Worm (Caenorhabditis elegans) whole organism, L4/young adult: ENCODE data around the gene F18E9.1.
"Not testable (repeated sequence)": the region's sequence is repeated elsewhere in the genome, so short reads cannot be mapped to it uniquely, and the experiment has no call there.

Experiments
- W03F9.2 ChIP-seq: fragments of 150-350 bp; optimal IDR thresholded peaks from 2 replicates; lab custom pipeline; 2014; ENCODE audit warnings: missing biosample characterization, missing genetic modification characterization
- dao-5 ChIP-seq: sonication (generic microtip); optimal IDR thresholded peaks from 2 replicates; lab custom pipeline; 2016; ENCODE audit warnings: missing genotype, missing genetic modification characterization, moderate library complexity, missing compliant biosample characterization
- him-1 ChIP-seq: sonication (generic microtip); optimal IDR thresholded peaks from 2 replicates; lab custom pipeline; 2016; ENCODE audit warnings: missing genotype, missing genetic modification reagents, missing genetic modification characterization, missing compliant biosample characterization

Gene F18E9.1

DNA sequence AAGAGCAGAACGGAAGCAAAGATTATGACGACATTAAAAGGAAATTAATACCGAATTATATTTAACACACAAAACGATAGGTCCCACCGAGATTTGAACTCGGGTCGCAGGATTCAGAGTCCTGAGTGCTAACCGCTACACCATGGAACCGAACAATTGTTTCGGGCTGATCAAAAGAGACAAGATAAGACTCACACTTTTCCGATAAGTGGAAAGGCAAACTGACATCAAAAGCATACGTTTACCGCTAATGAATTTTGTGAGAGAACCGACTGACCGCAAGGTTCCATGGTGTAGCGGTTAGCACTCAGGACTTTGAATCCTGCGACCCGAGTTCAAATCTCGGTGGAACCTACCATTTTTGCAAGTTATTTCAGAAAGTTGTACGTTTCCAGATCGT lies 7.4 kb downstream of the F18E9.1 start:
- TF ChIP-seq him-1 (tag; lab: Kevin White, UChicago) (no peak), dao-5 (tag; lab: Kevin White, UChicago) (peak; percentile 12)

DNA sequence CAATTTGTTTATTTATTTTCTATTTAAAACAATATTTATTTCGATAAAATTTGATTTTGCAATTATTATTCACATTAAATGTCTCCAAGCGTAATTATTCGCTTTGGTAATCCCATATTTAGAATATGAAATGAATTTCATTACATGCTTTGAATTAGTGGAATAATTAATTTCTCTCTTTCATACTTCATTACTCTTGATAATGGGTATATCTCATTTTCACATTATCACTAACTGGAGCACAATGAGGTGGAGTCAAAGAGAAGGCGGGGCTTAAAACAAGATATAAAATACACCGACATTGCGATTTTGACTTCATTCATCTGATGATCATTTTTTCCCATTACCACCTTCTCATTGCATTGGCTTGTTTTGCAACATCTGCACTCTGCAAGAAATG lies 9.3 kb downstream of the F18E9.1 start, which contains the start of gene K01A12.4:
TSS of gene K01A12.4 (plus strand) at position 301 of the 400 bp plus-strand sequence.
- TF ChIP-seq him-1, dao-5, W03F9.2 (tag; lab: Kevin White, UChicago): not testable (repeated sequence)

DNA sequence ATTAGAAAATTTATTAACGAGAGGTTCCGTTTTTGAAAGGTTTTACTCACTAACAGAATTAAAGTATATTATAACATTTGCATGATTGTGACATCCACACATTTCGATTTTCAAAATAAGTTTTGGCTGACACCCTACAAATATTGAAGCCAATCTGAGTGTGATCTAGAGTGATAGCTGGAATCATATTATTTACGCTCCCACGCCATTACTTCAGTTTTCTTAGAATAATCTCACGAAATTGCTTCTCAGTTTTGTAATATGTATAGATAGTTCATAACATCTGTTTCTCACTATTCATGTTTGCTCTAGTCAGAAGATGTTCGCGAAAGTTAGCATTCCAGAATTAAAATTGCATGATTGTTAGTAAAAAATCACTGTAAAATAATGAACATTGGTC lies 10.9 kb downstream of the F18E9.1 start:
- TF ChIP-seq him-1 (tag; lab: Kevin White, UChicago) (no peak), dao-5 (tag; lab: Kevin White, UChicago) (no peak), W03F9.2 (tag; lab: Kevin White, UChicago) (no peak)

DNA sequence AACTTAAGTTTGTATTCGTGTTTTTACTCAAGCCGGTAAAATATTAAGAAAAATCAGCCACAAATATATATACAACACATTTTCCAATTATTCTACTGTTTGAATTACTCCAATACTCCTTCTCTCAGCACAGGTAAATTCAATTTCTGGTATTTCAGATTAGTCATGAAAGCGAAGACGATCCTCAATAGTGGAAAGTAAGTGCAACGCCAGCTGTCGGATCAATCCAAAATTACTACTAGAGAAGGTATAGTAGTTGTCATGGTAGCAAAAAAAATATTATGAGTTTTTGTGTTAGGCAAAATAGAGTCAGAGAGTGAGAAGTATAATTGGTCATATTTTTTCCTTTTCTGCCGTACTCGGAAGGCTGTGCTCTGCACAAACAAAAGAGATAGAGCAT lies 11.7 kb downstream of the F18E9.1 start, which contains the start of gene K01A12.2:
TSS of gene K01A12.2 (plus strand) at position 301 of the 400 bp plus-strand sequence.
- no peak for TF ChIP-seq W03F9.2 (tag; lab: Kevin White, UChicago)
- TF ChIP-seq dao-5 (tag; lab: Kevin White, UChicago), result no peak
- TF ChIP-seq him-1 (tag; lab: Kevin White, UChicago), result no peak

DNA sequence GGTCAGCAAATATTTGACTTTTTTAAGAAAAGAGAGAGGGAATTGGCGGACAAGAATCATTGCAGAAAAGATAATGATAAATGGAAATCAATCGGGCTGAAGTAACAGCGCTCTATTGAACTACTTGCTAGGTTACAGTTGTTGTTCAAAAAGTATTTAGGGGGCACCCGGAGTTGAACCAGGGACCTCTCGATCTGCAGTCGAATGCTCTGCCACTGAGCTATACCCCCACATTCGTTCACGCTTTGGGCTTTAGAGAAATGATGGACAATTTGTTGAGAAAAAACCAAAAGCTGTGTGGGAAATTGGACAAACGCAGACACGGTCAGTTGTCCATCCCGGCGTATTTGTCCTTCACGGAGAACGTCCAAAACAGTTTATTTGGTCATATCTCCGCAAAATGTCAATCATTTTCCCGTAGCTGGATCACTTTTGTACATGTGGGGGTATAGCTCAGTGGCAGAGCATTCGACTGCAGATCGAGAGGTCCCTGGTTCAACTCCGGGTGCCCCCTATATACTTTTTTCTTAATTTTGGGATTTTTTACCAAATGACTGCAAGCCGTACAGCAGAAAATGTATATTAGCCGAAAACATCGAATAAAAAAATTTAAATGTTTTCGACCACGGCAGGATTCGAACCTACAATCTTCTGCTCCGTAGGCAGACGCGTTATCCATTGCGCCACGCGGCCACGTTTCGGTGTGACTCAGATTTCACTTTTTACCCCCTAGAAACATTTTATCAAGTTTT lies 22.7 kb downstream of the F18E9.1 start:
- TF ChIP-seq him-1 (tag; lab: Kevin White, UChicago) (no peak), dao-5 (tag; lab: Kevin White, UChicago) (peak; percentile 14), W03F9.2 (tag; lab: Kevin White, UChicago) (peak; percentile 15)

DNA sequence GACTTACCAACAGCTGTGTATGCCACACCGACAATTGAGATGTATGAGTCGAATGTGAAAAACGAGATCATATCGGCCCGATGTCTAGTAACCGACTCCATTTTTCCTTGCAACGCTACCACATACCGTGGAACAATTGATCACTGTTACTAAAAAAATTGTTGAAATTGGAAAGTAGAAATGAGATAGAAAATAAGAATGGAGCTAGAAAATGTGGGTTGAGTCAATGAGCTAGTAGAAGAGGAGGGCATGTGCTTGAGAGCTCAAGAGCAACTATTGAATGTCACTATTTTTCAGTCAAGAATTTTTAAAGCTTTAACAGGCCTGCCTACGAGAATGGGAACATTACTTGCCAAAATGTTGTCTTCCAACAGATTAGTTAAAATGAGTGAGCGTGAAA lies 23.8 kb downstream of the F18E9.1 start, which contains the start of gene K01A12.3:
TSS of gene K01A12.3 (minus strand) at position 101 of the 400 bp plus-strand sequence.
- TF ChIP-seq W03F9.2 (tag; lab: Kevin White, UChicago) (no peak), him-1 (tag; lab: Kevin White, UChicago) (no peak), dao-5 (tag; lab: Kevin White, UChicago) (no peak)

DNA sequence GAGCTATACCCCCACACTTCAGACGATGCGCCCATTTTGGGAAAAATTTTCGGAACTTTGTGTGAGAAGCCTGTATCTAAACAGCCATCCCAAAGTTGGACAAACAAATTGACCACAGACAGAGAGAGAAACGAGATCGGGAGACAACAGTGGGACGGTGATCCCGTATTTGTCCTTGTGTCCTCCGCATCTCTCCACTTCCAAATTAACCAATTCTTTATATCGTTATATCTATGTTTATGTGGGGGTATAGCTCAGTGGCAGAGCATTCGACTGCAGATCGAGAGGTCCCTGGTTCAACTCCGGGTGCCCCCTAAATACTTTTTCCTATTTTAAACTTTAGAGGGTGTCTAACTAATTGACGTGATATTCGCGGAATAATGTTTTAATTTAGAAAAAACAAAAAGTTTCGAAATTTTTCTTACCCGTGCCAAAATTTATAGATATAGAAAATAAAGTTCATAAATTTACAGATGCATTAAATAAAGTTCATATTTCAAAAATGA lies 37.4 kb downstream of the F18E9.1 start:
- TF ChIP-seq him-1 (tag; lab: Kevin White, UChicago) (no peak), W03F9.2 (tag; lab: Kevin White, UChicago) (no peak), dao-5 (tag; lab: Kevin White, UChicago) (no peak)

DNA sequence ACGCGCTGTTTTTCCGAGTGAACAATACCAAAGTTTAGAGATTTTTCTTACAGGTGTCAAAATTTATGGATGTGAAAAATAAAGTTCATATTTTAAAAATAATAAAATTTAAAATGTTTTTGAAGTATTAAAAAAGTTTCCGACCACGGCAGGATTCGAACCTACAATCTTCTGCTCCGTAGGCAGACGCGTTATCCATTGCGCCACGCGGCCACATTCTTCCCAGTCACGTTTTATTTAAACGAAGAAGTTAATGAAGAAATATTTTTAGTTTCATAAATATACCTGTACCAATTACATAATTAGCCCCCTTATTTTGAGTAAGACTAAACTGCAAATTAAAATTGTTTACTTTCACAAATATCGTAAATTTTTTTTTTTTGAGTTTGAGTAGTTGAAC lies 39.3 kb downstream of the F18E9.1 start:
- TF ChIP-seq W03F9.2 (tag; lab: Kevin White, UChicago) (peak; percentile 1), dao-5 (tag; lab: Kevin White, UChicago) (no peak)

DNA sequence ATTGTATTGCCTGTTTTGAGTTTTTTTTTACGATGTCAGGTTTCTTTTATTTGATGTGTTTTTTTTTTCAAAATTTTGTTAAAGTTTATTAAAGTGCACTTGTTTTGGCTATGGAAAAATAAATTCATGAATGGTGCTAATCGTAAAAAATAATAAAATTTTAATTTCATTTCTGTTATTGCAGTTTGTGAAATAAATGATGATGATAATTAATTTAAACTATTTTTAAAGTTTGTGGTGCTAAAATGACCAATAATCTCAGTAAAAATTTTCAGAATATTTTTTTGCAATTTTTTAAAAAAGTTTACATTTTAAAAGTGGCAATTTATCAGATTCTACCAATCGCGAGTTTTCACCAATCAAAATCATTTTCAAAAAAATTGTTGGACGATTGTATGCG lies 42.5 kb downstream of the F18E9.1 start, which contains the start of gene stg-2:
TSS of gene stg-2 (minus strand) at position 101 of the 400 bp plus-strand sequence.
- TF ChIP-seq W03F9.2 (tag; lab: Kevin White, UChicago) (no peak), him-1 (tag; lab: Kevin White, UChicago) (no peak), dao-5 (tag; lab: Kevin White, UChicago) (no peak)

DNA sequence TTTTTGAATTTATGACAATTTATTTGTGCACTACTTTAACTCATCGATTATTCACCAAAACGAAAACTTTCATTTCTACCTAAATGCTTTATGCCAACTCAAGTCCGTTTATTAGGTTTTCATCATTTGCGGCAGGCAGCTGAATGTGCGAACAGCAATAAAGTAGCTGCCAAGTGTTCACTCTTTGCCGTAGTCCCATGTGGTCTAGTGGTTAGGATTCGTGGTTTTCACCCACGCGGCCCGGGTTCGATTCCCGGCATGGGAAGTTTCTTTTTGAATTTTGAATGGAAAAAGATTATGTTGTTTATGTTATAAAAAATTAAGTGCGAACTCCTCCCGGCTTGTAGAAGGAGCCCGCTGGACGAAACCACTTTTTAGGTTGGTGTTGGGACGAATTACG lies 45.0 kb downstream of the F18E9.1 start:
- TF ChIP-seq dao-5 (tag; lab: Kevin White, UChicago), result no peak
- TF ChIP-seq W03F9.2 (tag; lab: Kevin White, UChicago), result peak; percentile 6
- TF ChIP-seq him-1 (tag; lab: Kevin White, UChicago), result peak; percentile 68

DNA sequence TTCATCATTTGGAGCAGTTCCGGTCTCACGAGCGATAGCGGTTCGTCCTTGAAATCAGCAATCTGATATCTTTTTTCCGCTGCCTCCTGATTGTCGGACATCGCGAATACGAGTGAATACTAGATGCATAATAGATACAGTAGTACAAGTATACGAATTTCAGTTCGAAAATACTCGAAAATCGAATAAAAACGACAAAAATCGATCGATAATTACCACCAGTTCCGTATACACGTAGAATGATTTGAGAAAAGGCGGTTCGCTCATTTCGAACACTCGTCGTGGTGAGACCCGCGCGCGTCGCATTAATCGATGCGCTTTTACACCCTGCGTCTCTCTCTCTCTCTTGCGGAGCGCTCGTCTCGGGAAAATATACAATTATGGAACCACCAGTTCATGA lies 45.7 kb downstream of the F18E9.1 start, which contains the start of gene F12D9.2:
TSS of gene F12D9.2 (minus strand) at position 101 of the 400 bp plus-strand sequence.
- TF ChIP-seq him-1 (tag; lab: Kevin White, UChicago) (no peak), dao-5 (tag; lab: Kevin White, UChicago) (no peak), W03F9.2 (tag; lab: Kevin White, UChicago) (no peak)

DNA sequence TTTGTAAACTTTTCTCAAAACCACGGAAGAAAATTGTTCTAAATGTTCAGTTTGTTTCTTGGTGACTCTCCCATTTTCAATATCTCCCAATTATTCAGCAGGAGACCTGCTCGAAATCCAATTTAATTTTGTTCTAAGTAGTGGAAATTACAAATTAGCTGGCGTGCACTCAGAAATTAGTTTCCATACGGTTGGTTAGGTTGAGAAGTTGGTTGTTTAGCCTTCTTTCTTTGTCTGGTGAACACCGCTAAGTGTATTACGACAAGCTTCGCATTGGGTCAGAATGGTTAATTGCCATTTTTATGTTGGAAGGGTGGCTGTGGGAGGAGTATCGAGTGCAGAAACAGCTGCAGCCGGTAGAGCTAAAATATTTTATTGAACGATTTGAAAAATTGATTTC lies 47.2 kb downstream of the F18E9.1 start:
- no peak for TF ChIP-seq dao-5 (tag; lab: Kevin White, UChicago)
- TF ChIP-seq W03F9.2 (tag; lab: Kevin White, UChicago), result no peak
- TF ChIP-seq him-1 (tag; lab: Kevin White, UChicago), result no peak

DNA sequence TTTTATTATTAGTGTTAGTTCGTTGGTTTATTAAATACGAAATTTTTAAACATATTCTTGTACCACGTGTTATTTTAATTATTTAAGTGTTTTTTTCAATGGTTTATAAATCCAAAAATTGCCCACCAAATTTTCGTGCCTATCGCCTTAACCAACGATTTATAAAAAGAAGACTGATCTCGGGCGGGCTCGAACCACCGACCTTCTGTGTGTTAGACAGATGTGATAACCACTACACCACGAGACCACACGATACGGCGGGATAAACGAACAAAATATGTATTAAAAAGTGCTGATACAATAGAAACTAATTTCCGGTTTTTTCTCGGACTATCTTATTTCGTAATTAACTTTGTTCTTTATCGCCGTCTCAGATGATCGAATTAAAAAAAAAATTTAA lies 49.2 kb downstream of the F18E9.1 start:
- TF ChIP-seq him-1 (tag; lab: Kevin White, UChicago), result no peak
- TF ChIP-seq W03F9.2 (tag; lab: Kevin White, UChicago), result no peak
- no peak for TF ChIP-seq dao-5 (tag; lab: Kevin White, UChicago)
